ENCODE assay signal across 4 fruit fly cellular contexts in the genomic region with DNA sequence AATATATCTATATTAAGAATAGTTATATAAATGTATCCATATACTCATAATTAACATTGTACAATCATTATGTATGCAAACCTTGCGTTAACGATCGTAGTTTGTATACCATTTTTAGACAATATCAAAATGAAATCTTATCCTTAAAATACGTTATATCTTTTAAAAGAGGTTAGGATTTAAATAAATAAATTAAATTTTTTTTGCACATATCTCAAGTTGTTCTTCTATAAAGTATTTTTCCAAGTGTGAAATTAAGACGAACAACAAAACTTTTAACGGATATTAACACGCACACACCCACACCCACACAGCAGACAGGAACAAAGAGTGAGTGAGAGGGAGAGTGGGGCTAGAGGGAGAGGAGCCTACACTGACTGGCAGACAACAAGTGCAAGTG.
A peak's percentile ranks its signal among the peaks of the same experiment; 100 is the strongest.
TF ChIP-seq lines count a peak whose summit lies in the region.

No protein-coding gene starts in this region.

- TF ChIP-seq CTCF in whole organism, embryonic (GFP tag; optimal IDR thresholded peaks at IDR 0.05; lab: Kevin White, UChicago), result no peak

TF ChIP-seq in whole organism, embryonic, 481 proteins besides CTCF, POLR2A, EP300 and RAD21:
- TF ChIP-seq tio (GFP tag; optimal IDR thresholded peaks at IDR 0.05; lab: Kevin White, UChicago), result no peak
- peak; percentile 5 for TF ChIP-seq gem (tag; optimal IDR thresholded peaks at IDR 0.05; lab: Kevin White, UChicago)
- no peak for TF ChIP-seq pb (GFP tag; optimal IDR thresholded peaks at IDR 0.05; lab: Kevin White, UChicago)
- TF ChIP-seq CG1647 (GFP tag; optimal IDR thresholded peaks at IDR 0.05; lab: Kevin White, UChicago), result no peak
- TF ChIP-seq sens-2 (GFP tag; IDR thresholded peaks at IDR 0.05; lab: Robert Waterston, UW), result no peak
- no peak for TF ChIP-seq YL-1 (GFP tag; optimal IDR thresholded peaks at IDR 0.05; lab: Kevin White, UChicago)
- TF ChIP-seq lbe (GFP tag; optimal IDR thresholded peaks at IDR 0.05; lab: Kevin White, UChicago), result peak; percentile 25
- TF ChIP-seq dan (GFP tag; IDR thresholded peaks at IDR 0.05; lab: Robert Waterston, UW), result no peak
- peak; percentile 65 for TF ChIP-seq nom (GFP tag; optimal IDR thresholded peaks at IDR 0.05; lab: Kevin White, UChicago)
- no peak for TF ChIP-seq cad (GFP tag; optimal IDR thresholded peaks at IDR 0.05; lab: Kevin White, UChicago)
- TF ChIP-seq ken (GFP tag; IDR thresholded peaks at IDR 0.05; lab: Robert Waterston, UW), result no peak
- no peak for TF ChIP-seq D19B (GFP tag; optimal IDR thresholded peaks at IDR 0.05; lab: Kevin White, UChicago)
- no peak for TF ChIP-seq sd (tag; optimal IDR thresholded peaks at IDR 0.05; lab: Kevin White, UChicago)
- TF ChIP-seq Blimp-1 (GFP tag; optimal IDR thresholded peaks at IDR 0.05; lab: Kevin White, UChicago), result peak; percentile 25
- no peak for TF ChIP-seq CoRest (tag; optimal IDR thresholded peaks at IDR 0.05; lab: Kevin White, UChicago)

TF ChIP-seq in whole organism, prepupa, 60 proteins besides CTCF, POLR2A, EP300 and RAD21 (continues in another document):
- peak; percentile 82 for TF ChIP-seq dsx (GFP tag; optimal IDR thresholded peaks at IDR 0.05; lab: Kevin White, UChicago; ENCODE audit: poor library complexity, severe bottlenecking)
- TF ChIP-seq CG16779 (tag; optimal IDR thresholded peaks at IDR 0.05; lab: Kevin White, UChicago), result no peak
- no peak for TF ChIP-seq Lpt (GFP tag; optimal IDR thresholded peaks at IDR 0.05; lab: Kevin White, UChicago)
- TF ChIP-seq CG1621 (tag; optimal IDR thresholded peaks at IDR 0.05; lab: Kevin White, UChicago), result peak; percentile 64
- TF ChIP-seq Sox14 (GFP tag; optimal IDR thresholded peaks at IDR 0.05; lab: Kevin White, UChicago), result peak; percentile 52
- peak; percentile 79 for TF ChIP-seq OdsH (GFP tag; optimal IDR thresholded peaks at IDR 0.05; lab: Kevin White, UChicago)
- TF ChIP-seq Hr38 (GFP tag; optimal IDR thresholded peaks at IDR 0.05; lab: Kevin White, UChicago), result no peak
- TF ChIP-seq vri (GFP tag; optimal IDR thresholded peaks at IDR 0.05; lab: Kevin White, UChicago), result no peak
- TF ChIP-seq Eip75B (GFP tag; optimal IDR thresholded peaks at IDR 0.05; lab: Kevin White, UChicago), result peak; percentile 54
- TF ChIP-seq acj6 (GFP tag; optimal IDR thresholded peaks at IDR 0.05; lab: Kevin White, UChicago), result peak; percentile 70
- TF ChIP-seq salr (GFP tag; optimal IDR thresholded peaks at IDR 0.05; lab: Kevin White, UChicago), result peak; percentile 27 to 33
- TF ChIP-seq Eip93F (GFP tag; optimal IDR thresholded peaks at IDR 0.05; lab: Kevin White, UChicago), result no peak
- TF ChIP-seq CG10669 (GFP tag; optimal IDR thresholded peaks at IDR 0.05; lab: Kevin White, UChicago), result peak; percentile 82
- peak; percentile 87 for TF ChIP-seq Ets96B (tag; optimal IDR thresholded peaks at IDR 0.05; lab: Kevin White, UChicago)
- TF ChIP-seq cyc (GFP tag; optimal IDR thresholded peaks at IDR 0.05; lab: Kevin White, UChicago), result peak; percentile 18
- peak; percentile 63; the same call in 1 of the 3 replicates for TF ChIP-seq CG6163 (GFP tag; IDR thresholded peaks at IDR 0.05; lab: Robert Waterston, UW)
- TF ChIP-seq esn (GFP tag; optimal IDR thresholded peaks at IDR 0.05; lab: Kevin White, UChicago), result peak; percentile 61
- TF ChIP-seq CG3032 (tag; optimal IDR thresholded peaks at IDR 0.05; lab: Kevin White, UChicago), result peak; percentile 82
- TF ChIP-seq Smox (GFP tag; optimal IDR thresholded peaks at IDR 0.05; lab: Kevin White, UChicago), result peak; percentile 30
- peak; percentile 51 for TF ChIP-seq CG32006 (GFP tag; optimal IDR thresholded peaks at IDR 0.05; lab: Kevin White, UChicago)
- TF ChIP-seq Gug (GFP tag; IDR thresholded peaks at IDR 0.05; lab: Robert Waterston, UW), result no peak
- peak; percentile 9 for TF ChIP-seq Hr4 (GFP tag; optimal IDR thresholded peaks at IDR 0.05; lab: Kevin White, UChicago)
- peak; percentile 69 for TF ChIP-seq CG34406 (GFP tag; optimal IDR thresholded peaks at IDR 0.05; lab: Kevin White, UChicago)
- peak; percentile 31; the same call in 1 of the 3 replicates for TF ChIP-seq CG8119 (GFP tag; IDR thresholded peaks at IDR 0.05; lab: Robert Waterston, UW)

TF ChIP-seq in whole organism, pupa, 21 proteins besides CTCF, POLR2A, EP300 and RAD21:
- TF ChIP-seq CG34367 (tag; optimal IDR thresholded peaks at IDR 0.05; lab: Kevin White, UChicago) (peak; percentile 76), Ets98B (GFP tag; IDR thresholded peaks at IDR 0.05; lab: Robert Waterston, UW) (no peak), EcR (GFP tag; optimal IDR thresholded peaks at IDR 0.05; lab: Kevin White, UChicago) (peak; percentile 89), CG15710 (tag; optimal IDR thresholded peaks at IDR 0.05; lab: Kevin White, UChicago) (peak; percentile 89), CG13204 (GFP tag; optimal IDR thresholded peaks at IDR 0.05; lab: Kevin White, UChicago) (peak; percentile 18), gl (tag; optimal IDR thresholded peaks at IDR 0.05; lab: Kevin White, UChicago) (peak; percentile 49), fd96Ca (GFP tag; IDR thresholded peaks at IDR 0.05; lab: Robert Waterston, UW) (no peak), Pif1B (GFP tag; optimal IDR thresholded peaks at IDR 0.05; lab: Kevin White, UChicago) (peak; percentile 48), CG8301 (tag; optimal IDR thresholded peaks at IDR 0.05; lab: Kevin White, UChicago) (peak; percentile 47), CG10348 (GFP tag; IDR thresholded peaks at IDR 0.05; lab: Robert Waterston, UW) (no peak), D1 (tag; optimal IDR thresholded peaks at IDR 0.05; lab: Kevin White, UChicago) (peak; percentile 39), CG14655 (GFP tag; optimal IDR thresholded peaks at IDR 0.05; lab: Kevin White, UChicago) (peak; percentile 47), CG8159 (tag; optimal IDR thresholded peaks at IDR 0.05; lab: Kevin White, UChicago) (peak; percentile 88), CG12605 (GFP tag; IDR thresholded peaks at IDR 0.05; lab: Robert Waterston, UW) (peak; percentile 52; the same call in 1 of the 2 replicates), CG9948 (tag; optimal IDR thresholded peaks at IDR 0.05; lab: Kevin White, UChicago) (peak; percentile 76), Snoo (tag; optimal IDR thresholded peaks at IDR 0.05; lab: Kevin White, UChicago) (peak; percentile 33), Pif1A (GFP tag; optimal IDR thresholded peaks at IDR 0.05; lab: Kevin White, UChicago) (peak; percentile 24), CG17806 (tag; optimal IDR thresholded peaks at IDR 0.05; lab: Kevin White, UChicago) (peak; percentile 81), rn (GFP tag; IDR thresholded peaks at IDR 0.05; lab: Robert Waterston, UW) (no peak)

TF ChIP-seq in whole organism, wandering third instar larva, 38 proteins besides CTCF, POLR2A, EP300 and RAD21:
- TF ChIP-seq Mio (GFP tag; optimal IDR thresholded peaks at IDR 0.05; lab: Kevin White, UChicago) (no peak), OdsH (GFP tag; optimal IDR thresholded peaks at IDR 0.05; lab: Kevin White, UChicago) (peak; percentile 37), dmrt93B (GFP tag; optimal IDR thresholded peaks at IDR 0.05; lab: Kevin White, UChicago) (no peak), rgr (GFP tag; optimal IDR thresholded peaks at IDR 0.05; lab: Kevin White, UChicago) (peak; percentile 9), CG32264 (GFP tag; optimal IDR thresholded peaks at IDR 0.05; lab: Kevin White, UChicago) (no peak), h (GFP tag; optimal IDR thresholded peaks at IDR 0.05; lab: Kevin White, UChicago) (peak; percentile 9), foxo (GFP tag; optimal IDR thresholded peaks at IDR 0.05; lab: Kevin White, UChicago) (peak in 1 of 2 experiments; percentile 29), HLH106 (tag; optimal IDR thresholded peaks at IDR 0.05; lab: Kevin White, UChicago) (peak; percentile 15), psq (GFP tag; optimal IDR thresholded peaks at IDR 0.05; lab: Kevin White, UChicago) (peak; percentile 1), Sp1 (GFP tag; optimal IDR thresholded peaks at IDR 0.05; lab: Kevin White, UChicago) (peak; percentile 58), jim (GFP tag; optimal IDR thresholded peaks at IDR 0.05; lab: Kevin White, UChicago) (no peak), fru (GFP tag; optimal IDR thresholded peaks at IDR 0.05; lab: Kevin White, UChicago) (peak; percentile 33), brk (GFP tag; optimal IDR thresholded peaks at IDR 0.05; lab: Kevin White, UChicago) (no peak)
TF ChIP-seq in whole organism, wandering third instar larva: peak in this region for 8.
